Fruit fly (Drosophila melanogaster) S2 (cell line): ENCODE data around the gene Rhp.

Experiments used
- CG8478 ChIP-seq: fragments of >200 bp; optimal IDR thresholded peaks from 2 replicates; lab custom pipeline; 2018
- CTCF ChIP-seq, 2 experiments: fragments of >200 bp; optimal IDR thresholded peaks; 2 replicates each; lab custom pipeline; 2018

Rhp gene

dm6 chrX:15840003-15840402, 51.3 kb downstream of the Rhp start:
- TF ChIP-seq CTCF (optimal IDR thresholded peaks at IDR 0.05; lab: Kevin White, UChicago) (peak in 1 of 2 experiments; percentile 10), CG8478 (lab: Kevin White, UChicago) (no peak)

DNA sequence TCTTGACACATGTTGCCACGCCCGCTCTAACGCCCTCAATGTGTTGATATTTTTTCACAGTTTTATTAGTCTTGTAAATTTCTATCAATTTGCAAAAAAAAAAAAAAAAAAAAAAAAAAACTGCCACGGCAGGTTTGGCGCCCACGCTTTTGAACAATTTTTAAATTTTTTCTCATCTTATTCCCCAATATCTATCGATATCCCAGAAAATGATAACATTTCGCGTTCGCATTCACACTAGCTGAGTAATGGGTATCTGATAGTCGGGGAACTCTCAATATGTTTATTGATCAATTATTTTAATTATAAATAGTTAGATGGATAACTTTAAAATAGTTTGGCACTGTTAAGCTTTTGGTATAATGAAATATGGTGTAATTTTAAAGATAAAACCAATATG, 52.6 kb downstream of the Rhp start:
- TF ChIP-seq CG8478 (lab: Kevin White, UChicago), result no peak
- TF ChIP-seq CTCF (optimal IDR thresholded peaks at IDR 0.05; lab: Kevin White, UChicago), result no peak
